Worm (Caenorhabditis elegans) whole organism, young adult: ENCODE results near the gene cest-10.

Experiments used
- F10E7.11 ChIP-seq: sonication (generic microtip); optimal IDR thresholded peaks from 2 replicates; lab custom pipeline; 2017; ENCODE audit warnings: mild to moderate bottlenecking, missing genetic modification characterization, moderate library complexity, missing compliant biosample characterization
- F52B5.7 ChIP-seq: sonication (generic microtip); optimal IDR thresholded peaks from 2 replicates; lab custom pipeline; 2016; ENCODE audit warnings: mild to moderate bottlenecking, missing genetic modification characterization, missing compliant biosample characterization
- F55B11.4 ChIP-seq: sonication (generic microtip); optimal IDR thresholded peaks from 2 replicates; lab custom pipeline; 2016; ENCODE audit warnings: missing compliant biosample characterization, missing genetic modification characterization, borderline replicate concordance; ENCODE audit not compliant: insufficient read depth
- bed-1 ChIP-seq: fragments of 200-800 bp; sonication (Bioruptor generic); IDR thresholded peaks from 2 replicates; pipeline ENCODE4 v1.3.6; 2022; ENCODE audit warnings: missing genetic modification reagents, missing genetic modification characterization, missing compliant biosample characterization
- efl-1 ChIP-seq: fragments of 150-350 bp; optimal IDR thresholded peaks from 2 replicates; lab custom pipeline; 2014; ENCODE audit warnings: missing biosample characterization, missing genetic modification reagents, missing genetic modification characterization
- lsy-27 ChIP-seq: sonication (generic microtip); optimal IDR thresholded peaks from 2 replicates; lab custom pipeline; 2017; ENCODE audit warnings: missing genetic modification characterization, mild to moderate bottlenecking, missing compliant biosample characterization, antibody characterized with exemption, missing genotype, borderline replicate concordance; ENCODE audit not compliant: insufficient read depth
- nfyb-1 ChIP-seq: fragments of 200-800 bp; sonication (Bioruptor generic); IDR thresholded peaks from 2 replicates; pipeline ENCODE4 v1.3.6; 2022; ENCODE audit warnings: missing genetic modification reagents, missing genetic modification characterization, missing compliant biosample characterization
- snpc-4 ChIP-seq, 5 experiments: fragments of 150-350 bp in 1 of 5; sonication (generic microtip) in 4 of 5; optimal IDR thresholded peaks; 2 replicates each; lab custom pipeline; 2014 to 2018; ENCODE audit warnings: missing genetic modification characterization in 5 of 5, missing biosample characterization in 3 of 5, antibody characterized with exemption in 2 of 5, mild to moderate bottlenecking in 2 of 5, missing compliant biosample characterization in 2 of 5, missing genotype in 2 of 5, moderate library complexity in 2 of 5, missing genetic modification reagents in 1 of 5
- ztf-3 ChIP-seq: fragments of 200-800 bp; sonication (Bioruptor generic); optimal IDR thresholded peaks from 2 replicates; lab custom pipeline; 2018; ENCODE audit warnings: mild to moderate bottlenecking, missing genetic modification characterization, missing compliant biosample characterization

DNA sequence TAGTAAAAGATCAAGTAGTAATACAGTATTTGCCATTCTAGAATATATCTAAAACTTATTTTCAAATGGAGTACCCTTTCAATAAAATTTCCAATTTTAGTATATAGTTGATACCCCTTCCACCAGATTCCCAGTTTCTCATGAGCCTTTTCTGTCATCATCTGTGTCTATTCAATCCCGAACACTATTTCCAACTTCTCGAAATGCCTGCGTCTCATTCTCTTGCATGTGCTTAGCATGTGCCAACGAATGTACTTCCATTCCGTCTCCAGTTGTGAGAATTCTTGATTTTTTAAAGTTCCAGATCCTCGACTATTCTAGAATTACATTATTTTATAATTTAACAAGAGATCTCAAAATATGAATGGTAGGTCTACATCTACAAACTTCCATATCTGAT, 13.8 kb upstream of the cest-10 start, which contains the start of gene C42D4.18:
- TF ChIP-seq nfyb-1 (no peak), bed-1 (GFP tag; lab: Robert Waterston, UW) (no peak), ztf-3 (GFP tag; lab: Kevin White, UChicago) (no peak), efl-1 (GFP tag; lab: Kevin White, UChicago) (no peak), F10E7.11 (tag; lab: Kevin White, UChicago) (no peak), F55B11.4 (no peak), snpc-4 (GFP tag; optimal IDR thresholded peaks at IDR 0.05; lab: Kevin White, UChicago) (no peak), snpc-4 (tag; optimal IDR thresholded peaks at IDR 0.05; lab: Kevin White, UChicago) (no peak), F52B5.7 (no peak), lsy-27 (tag; lab: Kevin White, UChicago) (no peak)
